Fruit fly (Drosophila melanogaster) whole organism: ENCODE results near the gene JMJD7.

Source experiments
- EcR ChIP-seq, 2 experiments: fragments of >200 bp; optimal IDR thresholded peaks; 2 replicates each; lab custom pipeline; 2017; ENCODE audit warnings: missing biosample characterization in 2 of 2, missing genetic modification characterization in 2 of 2, missing genetic modification reagents in 2 of 2
- pan ChIP-seq: fragments of >200 bp; optimal IDR thresholded peaks from 2 replicates; lab custom pipeline; 2017
- psq ChIP-seq: fragments of >200 bp; optimal IDR thresholded peaks from 2 replicates; lab custom pipeline; 2017
- usp ChIP-seq: fragments of >200 bp; optimal IDR thresholded peaks from 2 replicates; lab custom pipeline; 2017; ENCODE audit warnings: missing biosample characterization, missing genetic modification characterization, mixed read lengths

DNA sequence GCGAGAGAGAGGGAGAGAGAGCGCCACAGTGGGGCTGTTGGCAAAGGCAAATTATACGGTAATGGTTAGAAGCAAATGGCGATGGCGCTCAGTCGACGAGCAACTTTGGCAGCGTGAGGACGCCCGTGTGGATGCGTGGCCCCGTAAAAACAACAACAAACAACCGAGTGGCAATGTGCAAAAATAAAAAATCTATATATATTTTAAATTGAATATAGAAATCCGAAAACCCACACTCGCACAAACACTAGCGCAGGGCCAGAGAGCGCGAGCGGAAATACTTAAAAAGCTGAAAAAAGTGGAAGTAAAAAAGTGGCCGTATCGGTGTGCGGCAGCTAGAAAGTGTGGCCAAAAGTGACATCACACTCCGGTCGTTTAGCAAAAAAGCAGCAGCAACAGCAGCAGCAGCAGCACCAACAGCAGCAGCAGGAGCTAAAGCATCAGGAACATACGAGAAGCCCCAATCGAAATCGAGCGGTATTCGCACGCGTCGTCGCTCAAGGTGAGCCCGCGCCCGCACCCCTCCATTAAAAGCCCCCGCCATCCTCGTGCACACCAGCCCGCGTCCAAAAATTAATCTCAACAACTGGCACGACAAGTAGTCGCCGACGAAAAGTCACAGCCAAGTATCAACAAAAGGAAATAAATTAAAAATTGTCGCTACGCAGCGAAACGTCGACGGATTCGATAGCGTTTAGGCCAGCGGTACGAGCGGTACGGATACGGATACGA is 27.5 kb upstream of the JMJD7 start, which contains the start of gene stv:
- TF ChIP-seq psq (lab: Kevin White, UChicago) (no peak), usp (GFP tag; lab: Kevin White, UChicago) (no peak), EcR (GFP tag; optimal IDR thresholded peaks at IDR 0.05; lab: Kevin White, UChicago) (no peak), pan (lab: Kevin White, UChicago) (no peak)
